Worm (Caenorhabditis elegans) whole organism, mixed stage, embryonic: Measurements from ENCODE around the gene rcan-1.
A peak's percentile ranks its signal among the peaks of the same experiment; 100 is the strongest.

Experiments used
- ceh-43 ChIP-seq: fragments of 200-800 bp; sonication (Bioruptor generic); optimal IDR thresholded peaks from 2 replicates; lab custom pipeline; 2018; ENCODE audit warnings: mild to moderate bottlenecking, missing genetic modification characterization, moderate library complexity, missing compliant biosample characterization
- ces-1 ChIP-seq: fragments of 150-350 bp; optimal IDR thresholded peaks from 2 replicates; lab custom pipeline; 2014; ENCODE audit warnings: missing biosample characterization, missing genetic modification reagents, missing genetic modification characterization
- unc-62 ChIP-seq: fragments of 150-350 bp; optimal IDR thresholded peaks from 2 replicates; lab custom pipeline; 2014; ENCODE audit warnings: missing biosample characterization, missing genetic modification reagents, missing genetic modification characterization

DNA sequence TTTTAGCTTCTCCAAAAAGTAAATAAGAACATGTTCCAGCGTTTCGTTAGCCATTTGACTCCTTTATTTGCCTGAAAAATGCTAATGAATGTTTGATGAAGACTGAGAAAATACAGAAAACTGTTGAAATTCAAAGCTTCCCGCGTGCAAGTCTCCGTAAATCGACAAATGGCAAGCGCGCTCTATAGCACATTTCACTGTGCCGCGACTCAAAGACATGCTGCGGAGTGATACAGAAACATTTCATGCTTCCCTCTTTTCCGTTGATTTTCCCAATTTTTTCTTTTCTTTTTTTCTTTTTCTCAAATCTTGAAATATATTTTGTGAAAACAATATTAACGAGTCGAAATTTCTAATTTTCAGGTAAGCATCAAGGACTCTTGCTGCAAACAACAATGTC, 5.0 kb downstream of the rcan-1 start, which contains the start of the genes ska-3 and rps-12:
- TF ChIP-seq ces-1 (GFP tag; lab: Kevin White, UChicago): peak; percentile 81
- peak; percentile 9 for TF ChIP-seq ceh-43 (GFP tag; lab: Kevin White, UChicago)
- peak; percentile 85 for TF ChIP-seq unc-62 (GFP tag; lab: Kevin White, UChicago)
